Fruit fly (Drosophila melanogaster): ENCODE data around the gene Ocho.
A peak's percentile ranks its signal among the peaks of the same experiment; 100 is the strongest.

Ocho gene

dm6 chr3L:15013957-15014692 lies 39.5 kb downstream of the Ocho start, which contains the start of gene Reck:
Gene Reck (minus strand): TSS chr3L:15014062.
- TF ChIP-seq CG17806 (tag; optimal IDR thresholded peaks at IDR 0.05) (peak; percentile 94), CG15710 (tag; optimal IDR thresholded peaks at IDR 0.05) (peak; percentile 83), fd96Ca (GFP tag; IDR thresholded peaks at IDR 0.05) (peak; percentile 74), D1 (tag; optimal IDR thresholded peaks at IDR 0.05) (peak; percentile 97), CG8301 (tag; optimal IDR thresholded peaks at IDR 0.05) (peak; percentile 87), rn (GFP tag; IDR thresholded peaks at IDR 0.05) (peak; percentile 75), Pif1B (GFP tag; optimal IDR thresholded peaks at IDR 0.05) (peak; percentile 91), CG4496 (GFP tag; IDR thresholded peaks at IDR 0.05) (peak; percentile 95), Pif1A (GFP tag; optimal IDR thresholded peaks at IDR 0.05) (peak; percentile 90), CG32121 (GFP tag; IDR thresholded peaks at IDR 0.05) (peak; percentile 91), CG34367 (tag; optimal IDR thresholded peaks at IDR 0.05) (peak; percentile 86), CG12605 (GFP tag; IDR thresholded peaks at IDR 0.05) (peak; percentile 96), CG14655 (GFP tag; optimal IDR thresholded peaks at IDR 0.05) (peak; percentile 91), CG13204 (GFP tag; optimal IDR thresholded peaks at IDR 0.05) (peak; percentile 54), Snoo (tag; optimal IDR thresholded peaks at IDR 0.05) (peak; percentile 79), EcR (GFP tag; optimal IDR thresholded peaks at IDR 0.05) (peak; percentile 59), CG9948 (tag; optimal IDR thresholded peaks at IDR 0.05) (peak; percentile 86), CG10348 (GFP tag; IDR thresholded peaks at IDR 0.05) (no peak), Ets98B (GFP tag; IDR thresholded peaks at IDR 0.05) (peak; percentile 96), gl (tag; optimal IDR thresholded peaks at IDR 0.05) (peak; percentile 75), CG8159 (tag; optimal IDR thresholded peaks at IDR 0.05) (peak; percentile 87)

- TF ChIP-seq fd96Ca (GFP tag; IDR thresholded peaks at IDR 0.05) (no peak), Ets98B (GFP tag; IDR thresholded peaks at IDR 0.05) (no peak), CG15710 (tag; optimal IDR thresholded peaks at IDR 0.05) (no peak), CG12605 (GFP tag; IDR thresholded peaks at IDR 0.05) (no peak), CG9948 (tag; optimal IDR thresholded peaks at IDR 0.05) (no peak), EcR (GFP tag; optimal IDR thresholded peaks at IDR 0.05) (no peak), CG34367 (tag; optimal IDR thresholded peaks at IDR 0.05) (no peak), CG10348 (GFP tag; IDR thresholded peaks at IDR 0.05) (no peak), CG8159 (tag; optimal IDR thresholded peaks at IDR 0.05) (no peak), Snoo (tag; optimal IDR thresholded peaks at IDR 0.05) (no peak), D1 (tag; optimal IDR thresholded peaks at IDR 0.05) (no peak), CG14655 (GFP tag; optimal IDR thresholded peaks at IDR 0.05) (no peak), rn (GFP tag; IDR thresholded peaks at IDR 0.05) (no peak), gl (tag; optimal IDR thresholded peaks at IDR 0.05) (no peak), CG8301 (tag; optimal IDR thresholded peaks at IDR 0.05) (no peak), Pif1B (GFP tag; optimal IDR thresholded peaks at IDR 0.05) (no peak), CG17806 (tag; optimal IDR thresholded peaks at IDR 0.05) (no peak), Pif1A (GFP tag; optimal IDR thresholded peaks at IDR 0.05) (no peak)
Measured at dm6 chr3L:15021008-15021407, 46.4 kb downstream of the Ocho start.

- TF ChIP-seq CG17806 (tag; optimal IDR thresholded peaks at IDR 0.05), result no peak
- no peak for TF ChIP-seq fd96Ca (GFP tag; IDR thresholded peaks at IDR 0.05)
- no peak for TF ChIP-seq CG9948 (tag; optimal IDR thresholded peaks at IDR 0.05)
- TF ChIP-seq CG14655 (GFP tag; optimal IDR thresholded peaks at IDR 0.05), result no peak
Measured at dm6 chr3L:15023192-15023591, 48.5 kb downstream of the Ocho start, which contains the start of gene CG32148. Gene CG32148 (plus strand): TSS chr3L:15023492.
